Fruit fly (Drosophila melanogaster): ENCODE measurements around the gene CG6254.

- TF ChIP-seq h (optimal IDR thresholded peaks at IDR 0.05) (no peak), Sin3A (optimal IDR thresholded peaks at IDR 0.05) (no peak), insv (optimal IDR thresholded peaks at IDR 0.05) (no peak), ttk (optimal IDR thresholded peaks at IDR 0.05) (no peak), psq (optimal IDR thresholded peaks at IDR 0.05) (no peak), Myc (optimal IDR thresholded peaks at IDR 0.05) (no peak)
Measured at dm6 chr3R:10115797-10116196, 45.3 kb downstream of the CG6254 start.
